Worm (Caenorhabditis elegans) whole organism, L2 larva: ENCODE measurements around the gene F22E5.9.
"Not testable (repeated sequence)": the region's sequence is repeated elsewhere in the genome, so short reads cannot be mapped to it uniquely, and the experiment has no call there.

Experiments used
- C34F6.9 ChIP-seq: fragments of 150-350 bp; optimal IDR thresholded peaks from 2 replicates; lab custom pipeline; 2014; ENCODE audit warnings: missing biosample characterization, missing genetic modification characterization
- F13H6.1 ChIP-seq: sonication (generic microtip); optimal IDR thresholded peaks from 2 replicates; lab custom pipeline; 2016; ENCODE audit warnings: missing genetic modification characterization, missing compliant biosample characterization
- alr-1 ChIP-seq: fragments of 150-350 bp; optimal IDR thresholded peaks from 2 replicates; lab custom pipeline; 2014; ENCODE audit warnings: missing biosample characterization, missing genetic modification characterization
- ceh-16 ChIP-seq: fragments of 150-350 bp; optimal IDR thresholded peaks from 2 replicates; lab custom pipeline; 2014; ENCODE audit warnings: missing biosample characterization, missing genetic modification characterization
- crh-2 ChIP-seq: sonication (generic microtip); optimal IDR thresholded peaks from 2 replicates; lab custom pipeline; 2017; ENCODE audit warnings: missing biosample characterization, missing genetic modification characterization
- egl-27 ChIP-seq: sonication (generic microtip); optimal IDR thresholded peaks from 3 replicates; lab custom pipeline; 2017; ENCODE audit warnings: missing biosample characterization, missing genetic modification reagents, missing genetic modification characterization
- lin-13 ChIP-seq: fragments of 150-350 bp; optimal IDR thresholded peaks from 2 replicates; lab custom pipeline; 2014; ENCODE audit warnings: missing biosample characterization, missing genetic modification reagents, missing genetic modification characterization
- lin-39 ChIP-seq: fragments of 150-350 bp; optimal IDR thresholded peaks from 2 replicates; lab custom pipeline; 2014; ENCODE audit warnings: missing biosample characterization, missing genetic modification reagents, missing genetic modification characterization
- lsy-2 ChIP-seq, 2 experiments: fragments of 150-350 bp in 1 of 2; sonication (generic microtip) in 1 of 2; optimal IDR thresholded peaks; 2 replicates each; lab custom pipeline; 2014 to 2017; ENCODE audit warnings: missing biosample characterization in 2 of 2, missing genetic modification characterization in 2 of 2
- mdl-1 ChIP-seq, 2 experiments: fragments of 150-350 bp in 1 of 2; sonication (generic microtip) in 1 of 2; optimal IDR thresholded peaks; 2 replicates each; lab custom pipeline; 2017; ENCODE audit warnings: missing biosample characterization in 2 of 2, missing genetic modification characterization in 2 of 2
- nhr-12 ChIP-seq: fragments of 150-350 bp; optimal IDR thresholded peaks from 2 replicates; lab custom pipeline; 2014; ENCODE audit warnings: missing biosample characterization, missing genetic modification characterization
- nhr-25 ChIP-seq: fragments of 150-350 bp; sonication (generic microtip); optimal IDR thresholded peaks from 3 replicates; lab custom pipeline; 2014; ENCODE audit warnings: missing biosample characterization, missing genetic modification characterization
- nhr-6 ChIP-seq: fragments of 150-350 bp; optimal IDR thresholded peaks from 2 replicates; lab custom pipeline; 2014; ENCODE audit warnings: missing biosample characterization, missing genetic modification characterization
- nhr-77 ChIP-seq: fragments of 150-350 bp; optimal IDR thresholded peaks from 2 replicates; lab custom pipeline; 2014; ENCODE audit warnings: missing biosample characterization, missing genetic modification characterization
- sem-4 ChIP-seq: fragments of 150-350 bp; optimal IDR thresholded peaks from 2 replicates; lab custom pipeline; 2014; ENCODE audit warnings: missing biosample characterization, missing genetic modification reagents, missing genetic modification characterization
- sma-9 ChIP-seq, 2 experiments: fragments of 150-350 bp in 1 of 2; sonication (generic microtip) in 1 of 2; optimal IDR thresholded peaks; 2 replicates each; lab custom pipeline; 2014 to 2016; ENCODE audit warnings: missing genetic modification characterization in 2 of 2, mild to moderate bottlenecking in 1 of 2, missing biosample characterization in 1 of 2, missing compliant biosample characterization in 1 of 2, missing genetic modification reagents in 1 of 2, moderate library complexity in 1 of 2
- snpc-4 ChIP-seq: fragments of 150-350 bp; optimal IDR thresholded peaks from 2 replicates; lab custom pipeline; 2014; ENCODE audit warnings: missing biosample characterization, missing genetic modification characterization
- ztf-1 ChIP-seq: fragments of 200-800 bp; sonication (Bioruptor generic); conservative IDR thresholded peaks from 2 replicates; pipeline ENCODE4 v1.3.6; 2022; ENCODE audit warnings: missing genetic modification characterization, missing compliant biosample characterization
- ztf-4 ChIP-seq: fragments of 150-350 bp; optimal IDR thresholded peaks from 2 replicates; lab custom pipeline; 2014; ENCODE audit warnings: missing biosample characterization, missing genetic modification characterization

Gene F22E5.9

DNA sequence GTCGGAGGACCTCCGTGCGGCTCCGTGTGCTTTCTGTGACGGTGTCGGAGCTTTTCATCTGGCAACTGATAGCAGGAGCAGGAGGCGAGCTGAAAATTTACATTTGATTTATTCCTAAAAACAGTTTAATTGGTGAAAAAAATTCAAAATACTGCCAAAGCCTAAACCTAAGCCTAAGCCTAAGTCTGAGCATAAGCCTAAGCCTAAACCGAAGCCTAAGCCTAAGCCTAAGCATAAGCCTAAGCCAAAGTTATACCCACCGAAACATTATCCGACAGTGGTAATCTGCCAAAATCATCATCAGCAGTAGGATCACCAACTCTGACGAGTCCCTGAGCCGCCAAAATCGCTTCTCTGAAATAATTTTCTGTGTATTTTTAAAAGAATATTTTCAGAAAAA lies 46.6 kb downstream of the F22E5.9 start:
- TF ChIP-seq mdl-1 (tag; optimal IDR thresholded peaks at IDR 0.05; lab: Kevin White, UChicago) = no peak
- TF ChIP-seq egl-27 (tag; lab: Kevin White, UChicago) = no peak
- no peak for TF ChIP-seq ztf-4 (tag; lab: Kevin White, UChicago)
- no peak for TF ChIP-seq nhr-77 (tag; lab: Kevin White, UChicago)
- no peak for TF ChIP-seq lin-39 (tag; lab: Kevin White, UChicago)
- no peak for TF ChIP-seq nhr-25 (tag; lab: Kevin White, UChicago)
- no peak for TF ChIP-seq nhr-6 (tag; lab: Kevin White, UChicago)
- no peak for TF ChIP-seq nhr-12
- TF ChIP-seq snpc-4 (tag; lab: Kevin White, UChicago) = no peak

ce11 chrII:2686985-2687675 lies 48.9 kb downstream of the F22E5.9 start, which contains the start of the genes sup-9 and nspf-1:
TSS of gene sup-9 (minus strand) at chrII:2687027.
TSS of gene nspf-1 (plus strand) at chrII:2687625.
- TF ChIP-seq F13H6.1 (tag; lab: Kevin White, UChicago) (peak; percentile 44), ztf-1 (GFP tag; lab: Robert Waterston, UW) (no peak), ceh-16 (tag; lab: Kevin White, UChicago) (no peak), C34F6.9 (peak; percentile 26), lin-13 (GFP tag; lab: Kevin White, UChicago) (peak; percentile 59), sem-4 (tag; lab: Kevin White, UChicago) (peak; percentile 24), sma-9 (GFP tag; optimal IDR thresholded peaks at IDR 0.05; lab: Kevin White, UChicago) (peak; percentile 49), sma-9 (tag; optimal IDR thresholded peaks at IDR 0.05; lab: Kevin White, UChicago) (no peak), lsy-2 (tag; optimal IDR thresholded peaks at IDR 0.05; lab: Kevin White, UChicago) (peak in 1 of 2 experiments; percentile 28)
- TF ChIP-seq, all 48 proteins: peak for 6

DNA sequence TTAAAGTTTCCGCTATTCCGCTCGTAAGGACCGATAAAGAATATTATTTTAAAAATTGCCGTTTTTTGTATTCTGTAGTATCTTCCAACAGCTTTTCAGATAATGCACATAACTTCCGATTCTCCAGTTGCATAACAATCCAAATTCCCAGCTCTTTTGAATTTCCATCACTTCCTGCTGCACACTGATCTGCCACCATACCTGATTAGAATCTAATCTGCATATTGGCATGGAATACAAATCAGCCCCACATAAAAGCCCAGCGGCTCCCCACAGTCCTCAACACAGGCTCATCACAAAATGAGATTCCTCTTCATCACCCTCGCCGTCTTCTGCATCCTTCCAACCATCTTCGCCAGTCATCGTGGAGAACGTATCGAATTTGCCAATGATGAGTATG lies 50.4 kb downstream of the F22E5.9 start, which contains the start of gene nspf-2:
TSS of gene nspf-2 (plus strand) at position 301 of the 400 bp plus-strand sequence.
- not testable (repeated sequence) for TF ChIP-seq C34F6.9; alr-1 (tag; lab: Kevin White, UChicago); crh-2 (tag; lab: Kevin White, UChicago)
